Fruit fly (Drosophila melanogaster): ENCODE measurements around the gene Cph.
A peak's percentile ranks its signal among the peaks of the same experiment; 100 is the strongest.

Gene Cph

DNA sequence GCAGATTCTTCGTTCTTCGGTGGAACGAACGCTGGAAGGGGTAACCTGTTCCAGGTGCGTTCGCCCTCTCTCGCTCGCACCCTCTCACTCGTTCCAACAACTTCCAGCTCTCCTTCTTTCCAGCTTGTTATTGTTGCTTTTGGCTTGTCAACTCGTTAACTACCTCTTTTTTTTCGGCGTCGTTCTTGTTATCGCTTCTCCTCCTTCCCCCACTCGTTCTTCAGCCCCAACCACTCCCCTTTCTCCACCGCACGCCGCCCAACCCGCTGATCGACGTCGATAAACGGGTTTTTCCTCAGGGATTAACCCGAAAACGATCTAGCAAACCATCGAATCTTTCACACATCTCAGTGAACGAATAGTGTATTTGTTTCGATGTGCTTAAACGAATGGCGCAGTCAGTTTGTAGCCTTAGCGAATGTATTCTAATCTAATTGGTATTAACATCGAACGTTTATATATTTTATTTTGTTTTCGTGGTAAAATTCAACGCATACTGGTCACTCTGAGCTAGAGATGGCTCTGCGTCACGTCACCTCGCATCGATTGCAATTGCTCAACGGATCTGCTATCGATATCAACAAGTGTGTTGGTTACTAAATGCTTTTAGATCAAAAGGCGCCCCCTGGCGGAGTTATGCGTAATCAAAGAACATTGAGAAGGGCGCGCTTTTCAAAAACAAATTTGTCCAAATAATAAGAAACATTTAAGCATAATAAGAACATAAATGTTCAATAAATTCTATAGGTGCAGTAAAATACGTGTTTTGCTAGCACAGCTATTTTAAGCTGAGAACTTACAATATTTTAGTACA is 27.5 kb upstream of the Cph start, which contains the start of gene fz4 (continued):
- TF ChIP-seq CG4707 (GFP tag; optimal IDR thresholded peaks at IDR 0.05) (no peak), br (optimal IDR thresholded peaks at IDR 0.05) (no peak), CG33557 (GFP tag; optimal IDR thresholded peaks at IDR 0.05) (peak; percentile 11), tna (GFP tag; IDR thresholded peaks at IDR 0.05; ENCODE audit: partially characterized antibody) (peak; percentile 51; the same call in 1 of the 2 replicates), Hmx (GFP tag; optimal IDR thresholded peaks at IDR 0.05) (no peak), CG30020 (tag; optimal IDR thresholded peaks at IDR 0.05) (no peak), CG6175 (GFP tag; IDR thresholded peaks at IDR 0.05) (no peak), CG2116 (GFP tag; optimal IDR thresholded peaks at IDR 0.05) (peak; percentile 65), lab (GFP tag; optimal IDR thresholded peaks at IDR 0.05) (peak; percentile 22), Bteb2 (GFP tag; optimal IDR thresholded peaks at IDR 0.05) (no peak), zf30C (GFP tag; optimal IDR thresholded peaks at IDR 0.05) (no peak), NK7.1 (GFP tag; optimal IDR thresholded peaks at IDR 0.05) (no peak), unpg (GFP tag; optimal IDR thresholded peaks at IDR 0.05) (no peak), CG6683 (GFP tag; optimal IDR thresholded peaks at IDR 0.05) (no peak), Ravus (GFP tag; IDR thresholded peaks at IDR 0.05) (no peak), dmrt11E (tag; optimal IDR thresholded peaks at IDR 0.05) (no peak), esg (GFP tag; conservative IDR thresholded peaks at IDR 0.05) (no peak), trem (tag; optimal IDR thresholded peaks at IDR 0.05) (peak; percentile 44), CG34376 (GFP tag; optimal IDR thresholded peaks at IDR 0.05) (peak; percentile 46), h (optimal IDR thresholded peaks at IDR 0.05) (no peak), zfh2 (GFP tag; optimal IDR thresholded peaks at IDR 0.05) (no peak), Hr39 (optimal IDR thresholded peaks at IDR 0.05) (no peak), H2.0 (GFP tag; IDR thresholded peaks at IDR 0.05) (no peak), z (GFP tag; IDR thresholded peaks at IDR 0.05) (no peak), CG10654 (GFP tag; optimal IDR thresholded peaks at IDR 0.05) (no peak), CG13424 (tag; optimal IDR thresholded peaks at IDR 0.05) (no peak), fd96Cb (tag; optimal IDR thresholded peaks at IDR 0.05) (no peak), crol (GFP tag; IDR thresholded peaks at IDR 0.05) (peak; percentile 98), MTF-1 (GFP tag; optimal IDR thresholded peaks at IDR 0.05; ENCODE audit: borderline replicate concordance) (no peak), caup (GFP tag; optimal IDR thresholded peaks at IDR 0.05; ENCODE audit: severe bottlenecking) (no peak), peb (GFP tag; IDR thresholded peaks at IDR 0.05) (no peak), Adf1 (GFP tag; IDR thresholded peaks at IDR 0.05) (peak; percentile 61; the same call in 1 of the 2 replicates), Nf-YB (GFP tag; optimal IDR thresholded peaks at IDR 0.05) (no peak), Dfd (GFP tag; optimal IDR thresholded peaks at IDR 0.05) (no peak), Eip74EF (GFP tag; optimal IDR thresholded peaks at IDR 0.05) (no peak), Abd-B (GFP tag; optimal IDR thresholded peaks at IDR 0.05) (no peak), Poxn (GFP tag; IDR thresholded peaks at IDR 0.05) (no peak), CG5953 (GFP tag; IDR thresholded peaks at IDR 0.05) (no peak), wor (GFP tag; IDR thresholded peaks at IDR 0.05) (no peak), croc (GFP tag; conservative IDR thresholded peaks at IDR 0.05) (no peak), Sry-β (GFP tag; optimal IDR thresholded peaks at IDR 0.05) (no peak), unc-4 (GFP tag; IDR thresholded peaks at IDR 0.05; ENCODE audit: partially characterized antibody) (peak; percentile 80), nau (GFP tag; optimal IDR thresholded peaks at IDR 0.05) (no peak), CG16815 (GFP tag; optimal IDR thresholded peaks at IDR 0.05) (no peak), HLH4C (GFP tag; IDR thresholded peaks at IDR 0.05; ENCODE audit: partially characterized antibody) (peak; percentile 65), ken (GFP tag; IDR thresholded peaks at IDR 0.05) (0 out of 3 replicates have a peak, but pooled peaks have one; percentile 26), dm (GFP tag; optimal IDR thresholded peaks at IDR 0.05) (no peak), Asciz (GFP tag; optimal IDR thresholded peaks at IDR 0.05) (no peak), CG6254 (GFP tag; optimal IDR thresholded peaks at IDR 0.05) (no peak), pb (GFP tag; optimal IDR thresholded peaks at IDR 0.05) (peak; percentile 21)
